Fruit fly (Drosophila melanogaster): Measurements from ENCODE around the gene CG10907.

CG10907 gene

dm6 chr3L:11832360-11833295 is 39.3 kb downstream of the CG10907 start:
- TF ChIP-seq CG1621 (tag; optimal IDR thresholded peaks at IDR 0.05) (peak; percentile 80), CG8119 (GFP tag; IDR thresholded peaks at IDR 0.05) (no peak), Eip78C (GFP tag) (peak; percentile 61), Eip75B (GFP tag; optimal IDR thresholded peaks at IDR 0.05) (no peak)

- TF ChIP-seq spab (GFP tag; optimal IDR thresholded peaks at IDR 0.05), result no peak
- no peak for TF ChIP-seq dac (GFP tag; optimal IDR thresholded peaks at IDR 0.05)
- TF ChIP-seq achi (GFP tag; optimal IDR thresholded peaks at IDR 0.05), result peak; percentile 0
- TF ChIP-seq lz (GFP tag; optimal IDR thresholded peaks at IDR 0.05), result peak; percentile 20
- peak; percentile 67 for TF ChIP-seq fkh (GFP tag; optimal IDR thresholded peaks at IDR 0.05)
- peak; percentile 68 for TF ChIP-seq Eip78C (GFP tag)
- peak; percentile 32 for TF ChIP-seq Sox14 (GFP tag; optimal IDR thresholded peaks at IDR 0.05)
- peak; percentile 29 for TF ChIP-seq Blimp-1 (GFP tag; optimal IDR thresholded peaks at IDR 0.05)
Measured at dm6 chr3L:11833296-11833717, 40.0 kb downstream of the CG10907 start, which contains the start of gene CycA. CycA (minus strand) TSS chr3L:11833578.

DNA sequence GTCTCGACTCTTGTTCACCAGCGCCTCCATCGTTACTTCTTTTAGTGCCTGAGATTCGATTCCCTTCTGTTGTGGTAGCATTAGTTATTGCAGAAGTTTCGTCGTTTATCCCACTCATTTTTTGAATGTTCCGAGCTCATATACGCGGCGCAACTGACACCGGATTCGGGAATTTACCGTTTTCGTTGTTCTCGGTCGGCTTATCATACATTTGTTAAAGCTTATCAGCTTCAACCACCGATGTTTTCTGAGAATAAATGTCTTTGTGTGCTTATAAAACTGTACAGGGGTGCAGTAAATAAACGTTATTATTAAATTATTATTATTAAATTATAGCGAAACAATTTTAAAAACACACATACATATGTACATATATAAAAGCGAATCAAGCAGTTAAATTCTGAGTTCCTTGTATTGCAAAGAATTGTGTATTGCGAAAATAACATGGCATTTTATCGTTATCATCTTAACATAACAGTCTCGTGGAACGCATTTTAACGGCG is 43.3 kb downstream of the CG10907 start, which contains the start of gene CG43064:
CG43064 (minus strand) TSS at position 147 of the 503 bp plus-strand sequence.
- TF ChIP-seq Met (GFP tag; optimal IDR thresholded peaks at IDR 0.05) (no peak), CG34406 (GFP tag; optimal IDR thresholded peaks at IDR 0.05) (no peak), CG9139 (GFP tag; optimal IDR thresholded peaks at IDR 0.05) (no peak), Blimp-1 (GFP tag; optimal IDR thresholded peaks at IDR 0.05) (no peak), cyc (GFP tag; optimal IDR thresholded peaks at IDR 0.05) (no peak), fd59A (GFP tag; optimal IDR thresholded peaks at IDR 0.05) (no peak), spab (GFP tag; optimal IDR thresholded peaks at IDR 0.05) (no peak), CG8119 (GFP tag; IDR thresholded peaks at IDR 0.05) (no peak), pdm3 (GFP tag; optimal IDR thresholded peaks at IDR 0.05) (no peak)
